Worm (Caenorhabditis elegans) whole organism, young adult: ENCODE data around the gene ZK228.10.

Experiments
- F52B5.7 ChIP-seq: sonication (generic microtip); optimal IDR thresholded peaks from 2 replicates; lab custom pipeline; 2016; ENCODE audit warnings: mild to moderate bottlenecking, missing genetic modification characterization, missing compliant biosample characterization
- aptf-2 ChIP-seq: fragments of 200-800 bp; sonication (Bioruptor generic); conservative IDR thresholded peaks from 2 replicates; pipeline ENCODE4 v1.3.6; 2022; ENCODE audit warnings: missing genetic modification reagents, missing genetic modification characterization, missing compliant biosample characterization
- dpl-1 ChIP-seq: fragments of 150-350 bp; optimal IDR thresholded peaks from 2 replicates; lab custom pipeline; 2014; ENCODE audit warnings: missing biosample characterization, missing genetic modification reagents, missing genetic modification characterization
- him-1 ChIP-seq: sonication (generic microtip); optimal IDR thresholded peaks from 2 replicates; lab custom pipeline; 2016; ENCODE audit warnings: missing genotype, missing genetic modification reagents, missing genetic modification characterization, missing compliant biosample characterization
- hlh-26 ChIP-seq: fragments of 200-800 bp; sonication (Bioruptor generic); conservative IDR thresholded peaks from 2 replicates; pipeline ENCODE4 v1.3.6; 2022; ENCODE audit warnings: missing genetic modification reagents, missing genetic modification characterization, missing compliant biosample characterization
- hrde-1 ChIP-seq: sonication (generic microtip); optimal IDR thresholded peaks from 2 replicates; lab custom pipeline; 2016; ENCODE audit warnings: missing genetic modification characterization, mild to moderate bottlenecking, missing compliant biosample characterization, moderate library complexity, missing genotype, missing genetic modification reagents, borderline replicate concordance
- nfya-1 ChIP-seq: sonication (generic microtip); optimal IDR thresholded peaks from 2 replicates; lab custom pipeline; 2017; ENCODE audit warnings: antibody characterized with exemption, missing compliant biosample characterization, missing genetic modification characterization, borderline replicate concordance; ENCODE audit not compliant: insufficient read depth
- nfyb-1 ChIP-seq: fragments of 200-800 bp; sonication (Bioruptor generic); IDR thresholded peaks from 2 replicates; pipeline ENCODE4 v1.3.6; 2022; ENCODE audit warnings: missing genetic modification reagents, missing genetic modification characterization, missing compliant biosample characterization
- rec-8 ChIP-seq, 2 experiments: sonication (generic microtip); optimal IDR thresholded peaks; 2 replicates each; lab custom pipeline; 2016; ENCODE audit warnings: mild to moderate bottlenecking in 2 of 2, missing genetic modification characterization in 2 of 2, missing genetic modification reagents in 2 of 2, missing genotype in 2 of 2, missing biosample characterization in 1 of 2, missing compliant biosample characterization in 1 of 2, moderate library complexity in 1 of 2
- tbx-9 ChIP-seq: sonication (generic microtip); optimal IDR thresholded peaks from 2 replicates; lab custom pipeline; 2016; ENCODE audit warnings: borderline replicate concordance, missing genetic modification characterization, inconsistent platforms, missing compliant biosample characterization
- unc-130 ChIP-seq: sonication (generic microtip); optimal IDR thresholded peaks from 2 replicates; lab custom pipeline; 2016; ENCODE audit warnings: missing genetic modification reagents, missing genetic modification characterization, missing compliant biosample characterization
- ztf-26 ChIP-seq: sonication (generic microtip); optimal IDR thresholded peaks from 2 replicates; lab custom pipeline; 2017; ENCODE audit warnings: missing genetic modification characterization, missing compliant biosample characterization
- ztf-28 ChIP-seq: fragments of 200-800 bp; sonication (Bioruptor generic); IDR thresholded peaks from 2 replicates; pipeline ENCODE4 v1.3.6; 2022; ENCODE audit warnings: missing genetic modification reagents, missing genetic modification characterization, missing compliant biosample characterization
- ztf-6 ChIP-seq: fragments of 200-800 bp; sonication (Bioruptor generic); IDR thresholded peaks from 2 replicates; pipeline ENCODE4 v1.3.6; 2022; ENCODE audit warnings: missing genetic modification reagents, missing genetic modification characterization, missing compliant biosample characterization

DNA sequence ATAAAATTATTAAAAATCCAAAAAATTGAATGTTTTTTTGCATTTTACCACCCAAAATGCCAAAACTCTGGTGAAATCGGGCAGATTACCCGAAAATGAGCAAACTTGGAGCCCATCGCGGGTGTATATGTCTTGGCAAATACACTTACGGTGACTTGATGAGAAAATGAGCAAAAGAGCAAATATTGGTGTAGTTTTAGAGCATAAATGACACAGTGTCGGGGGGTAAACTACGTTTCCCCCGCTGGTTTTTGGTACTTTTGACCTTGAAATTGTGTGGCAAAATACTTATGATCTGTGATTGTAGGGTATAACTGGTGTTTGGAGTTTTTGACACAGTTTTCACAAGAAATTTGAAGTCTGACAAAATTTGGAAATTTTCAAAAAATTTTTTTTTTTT lies 43.8 kb upstream of the ZK228.10 start, which contains the start of gene ZK262.2:
- TF ChIP-seq unc-130 (no peak), hlh-26 (GFP tag; lab: Robert Waterston, UW) (no peak), nfyb-1 (GFP tag; lab: Robert Waterston, UW) (no peak), F52B5.7 (tag; lab: Kevin White, UChicago) (no peak), nfya-1 (tag; lab: Kevin White, UChicago) (no peak), ztf-28 (no peak), tbx-9 (tag; lab: Kevin White, UChicago) (no peak), rec-8 (tag; optimal IDR thresholded peaks at IDR 0.05; lab: Kevin White, UChicago) (no peak), him-1 (no peak), ztf-26 (tag; lab: Kevin White, UChicago) (no peak), hrde-1 (tag; lab: Kevin White, UChicago) (no peak), dpl-1 (GFP tag; lab: Kevin White, UChicago) (no peak), aptf-2 (GFP tag; lab: Robert Waterston, UW) (no peak), ztf-6 (GFP tag; lab: Robert Waterston, UW) (no peak)
